Fruit fly (Drosophila melanogaster): ENCODE data around the gene CG7714.

dm6 chr3R:18726334-18726733 is at the start of gene CG7714:
- TF ChIP-seq psq (optimal IDR thresholded peaks at IDR 0.05) (no peak), pan (optimal IDR thresholded peaks at IDR 0.05) (no peak), CG8478 (optimal IDR thresholded peaks at IDR 0.05) (no peak), usp (GFP tag; optimal IDR thresholded peaks at IDR 0.05) (no peak), Dll (optimal IDR thresholded peaks at IDR 0.05) (no peak), EcR (GFP tag; optimal IDR thresholded peaks at IDR 0.05) (no peak)
